Fruit fly (Drosophila melanogaster): Measurements from ENCODE around the gene CG13766.

The CG13766 gene

DNA sequence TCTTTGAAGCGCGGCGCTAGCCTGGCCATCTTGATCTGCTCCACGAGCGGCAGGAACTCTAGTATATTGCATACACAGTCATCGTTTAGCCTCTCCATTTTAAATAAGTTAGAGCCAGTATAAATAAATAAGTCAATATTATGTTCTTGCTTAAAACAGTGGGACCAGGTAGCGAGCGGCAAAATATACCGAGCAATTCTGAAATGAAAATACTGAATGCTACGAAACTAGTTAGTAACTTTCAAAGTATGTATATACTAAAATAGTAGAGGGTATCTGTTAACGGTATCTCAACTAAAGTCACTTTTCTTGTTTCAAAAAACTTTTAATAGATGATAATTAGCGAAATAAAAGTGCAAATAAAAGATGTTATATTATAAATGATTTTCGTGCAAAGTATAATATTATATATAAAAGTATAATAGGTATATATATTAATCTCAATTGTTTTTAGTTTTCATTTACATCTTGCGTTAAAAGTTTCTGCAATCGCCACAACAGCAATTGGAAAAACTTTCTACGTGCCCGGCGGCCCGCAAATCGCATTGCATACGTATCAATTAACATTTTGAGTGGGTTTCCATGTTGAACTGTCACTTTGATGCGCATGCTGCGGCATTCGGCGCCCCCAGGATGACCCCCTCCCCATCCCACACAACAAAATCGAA, at the start of gene CG13766:
CG13766 (minus strand) TSS at position 162 of the 668 bp plus-strand sequence.
- TF ChIP-seq Sin3A (optimal IDR thresholded peaks at IDR 0.05) (no peak), ttk (optimal IDR thresholded peaks at IDR 0.05) (no peak), psq (optimal IDR thresholded peaks at IDR 0.05) (no peak), insv (optimal IDR thresholded peaks at IDR 0.05) (no peak), h (optimal IDR thresholded peaks at IDR 0.05) (no peak), Myc (optimal IDR thresholded peaks at IDR 0.05) (no peak)

dm6 chr2L:6614229-6614935, 48.4 kb upstream of the CG13766 start:
- TF ChIP-seq insv (optimal IDR thresholded peaks at IDR 0.05) (no peak), Myc (optimal IDR thresholded peaks at IDR 0.05) (no peak), Sin3A (optimal IDR thresholded peaks at IDR 0.05) (no peak), ttk (optimal IDR thresholded peaks at IDR 0.05) (no peak)

- TF ChIP-seq ttk (optimal IDR thresholded peaks at IDR 0.05): no peak
- TF ChIP-seq Myc (optimal IDR thresholded peaks at IDR 0.05): no peak
- TF ChIP-seq psq (optimal IDR thresholded peaks at IDR 0.05): no peak
- no peak for TF ChIP-seq h (optimal IDR thresholded peaks at IDR 0.05)
- no peak for TF ChIP-seq insv (optimal IDR thresholded peaks at IDR 0.05)
- TF ChIP-seq Sin3A (optimal IDR thresholded peaks at IDR 0.05): no peak
These were observed 47.2 kb upstream of the CG13766 start for dm6 chr2L:6613156-6613555.

dm6 chr2L:6612477-6613004, 46.6 kb upstream of the CG13766 start:
- TF ChIP-seq psq (optimal IDR thresholded peaks at IDR 0.05) (no peak), Sin3A (optimal IDR thresholded peaks at IDR 0.05) (no peak), insv (optimal IDR thresholded peaks at IDR 0.05) (no peak), ttk (optimal IDR thresholded peaks at IDR 0.05) (no peak), Myc (optimal IDR thresholded peaks at IDR 0.05) (no peak), h (optimal IDR thresholded peaks at IDR 0.05) (no peak)

DNA sequence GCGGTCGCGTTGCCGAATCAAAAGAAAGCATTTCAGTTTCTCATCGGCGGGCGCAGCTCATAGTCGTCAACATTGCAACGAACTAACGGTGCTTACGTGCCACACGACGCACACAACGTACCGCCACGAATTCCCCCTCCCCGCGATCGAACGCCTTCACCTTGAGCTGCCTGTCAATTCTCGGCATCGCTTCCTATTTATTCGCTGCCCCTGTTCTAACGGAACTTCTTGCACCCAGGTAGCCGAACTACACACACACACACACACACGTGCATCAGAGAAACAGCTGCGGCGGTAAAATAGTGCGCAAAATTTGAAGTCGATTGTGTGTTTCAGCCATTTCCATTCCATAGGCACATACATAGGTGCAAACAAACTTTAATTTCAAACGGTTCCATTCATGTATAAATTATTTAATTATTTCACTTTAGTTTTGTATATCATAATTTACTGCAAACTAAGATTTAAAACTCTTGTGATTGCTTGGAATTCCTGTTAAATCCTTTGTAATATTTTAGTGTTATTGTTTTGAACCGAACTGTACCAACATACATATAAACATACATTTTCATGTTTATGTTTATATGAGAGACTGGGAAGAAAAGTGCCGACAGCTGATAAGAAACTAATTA, 45.5 kb upstream of the CG13766 start:
- TF ChIP-seq psq (optimal IDR thresholded peaks at IDR 0.05) (no peak), ttk (optimal IDR thresholded peaks at IDR 0.05) (no peak), Sin3A (optimal IDR thresholded peaks at IDR 0.05) (no peak), Myc (optimal IDR thresholded peaks at IDR 0.05) (no peak), h (optimal IDR thresholded peaks at IDR 0.05) (no peak), insv (optimal IDR thresholded peaks at IDR 0.05) (no peak)

dm6 chr2L:6610683-6611373, 44.8 kb upstream of the CG13766 start, which contains the start of gene CG11050:
Gene CG11050, plus strand, starts transcription at chr2L:6611011.
- TF ChIP-seq h (optimal IDR thresholded peaks at IDR 0.05) (no peak), insv (optimal IDR thresholded peaks at IDR 0.05) (no peak), psq (optimal IDR thresholded peaks at IDR 0.05) (no peak), ttk (optimal IDR thresholded peaks at IDR 0.05) (no peak), Sin3A (optimal IDR thresholded peaks at IDR 0.05) (no peak), Myc (optimal IDR thresholded peaks at IDR 0.05) (no peak)

DNA sequence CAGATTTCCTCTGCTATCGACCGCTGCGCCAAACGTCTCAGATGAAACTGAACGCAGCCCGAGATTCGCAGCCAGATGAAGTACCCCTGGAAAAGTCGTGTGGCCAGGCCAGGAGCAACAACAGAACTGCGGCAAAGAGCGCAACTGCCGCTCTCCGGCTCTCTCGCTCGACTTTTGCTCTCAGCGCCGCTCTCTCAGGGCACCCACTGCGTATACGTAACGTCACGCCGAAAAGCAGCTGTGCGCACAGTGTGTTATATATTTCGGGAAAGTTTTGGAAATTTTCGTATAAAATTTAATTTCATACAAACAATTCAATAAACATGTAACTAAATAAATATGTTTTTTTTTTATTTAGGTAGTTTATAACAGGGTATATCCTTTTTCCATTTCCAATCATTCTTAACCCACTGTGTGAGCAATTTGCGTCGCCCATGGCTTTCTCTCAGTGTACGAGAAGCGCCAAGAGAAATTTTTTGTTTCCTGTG, 35.1 kb upstream of the CG13766 start, which contains the start of gene Dpp10:
Dpp10 (minus strand) TSS at position 51 of the 488 bp plus-strand sequence.
- TF ChIP-seq Myc (optimal IDR thresholded peaks at IDR 0.05): no peak
- no peak for TF ChIP-seq ttk (optimal IDR thresholded peaks at IDR 0.05)
- TF ChIP-seq h (optimal IDR thresholded peaks at IDR 0.05): no peak
- no peak for TF ChIP-seq insv (optimal IDR thresholded peaks at IDR 0.05)
- no peak for TF ChIP-seq psq (optimal IDR thresholded peaks at IDR 0.05)

DNA sequence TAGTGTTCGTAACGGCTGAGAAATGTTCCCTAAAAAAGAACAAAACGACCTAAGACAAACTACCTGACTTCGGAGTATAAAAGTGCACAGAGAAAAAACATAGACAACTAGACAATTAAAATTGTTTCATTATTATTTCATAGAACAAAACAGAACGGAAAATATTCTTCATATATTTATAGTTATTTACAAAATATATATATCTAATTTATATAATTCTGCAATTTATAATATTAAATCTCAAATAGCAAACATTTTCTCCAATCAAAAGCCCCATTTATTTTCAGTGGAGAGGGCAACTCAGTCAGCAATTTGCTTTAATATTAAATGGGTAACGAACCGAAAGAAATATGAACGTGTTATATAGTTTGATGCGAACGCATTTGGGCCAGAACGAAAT, 29.0 kb upstream of the CG13766 start:
- TF ChIP-seq Sin3A (optimal IDR thresholded peaks at IDR 0.05): no peak
- TF ChIP-seq h (optimal IDR thresholded peaks at IDR 0.05): no peak
- no peak for TF ChIP-seq ttk (optimal IDR thresholded peaks at IDR 0.05)
- TF ChIP-seq Myc (optimal IDR thresholded peaks at IDR 0.05): no peak
- TF ChIP-seq insv (optimal IDR thresholded peaks at IDR 0.05): no peak
- no peak for TF ChIP-seq psq (optimal IDR thresholded peaks at IDR 0.05)

DNA sequence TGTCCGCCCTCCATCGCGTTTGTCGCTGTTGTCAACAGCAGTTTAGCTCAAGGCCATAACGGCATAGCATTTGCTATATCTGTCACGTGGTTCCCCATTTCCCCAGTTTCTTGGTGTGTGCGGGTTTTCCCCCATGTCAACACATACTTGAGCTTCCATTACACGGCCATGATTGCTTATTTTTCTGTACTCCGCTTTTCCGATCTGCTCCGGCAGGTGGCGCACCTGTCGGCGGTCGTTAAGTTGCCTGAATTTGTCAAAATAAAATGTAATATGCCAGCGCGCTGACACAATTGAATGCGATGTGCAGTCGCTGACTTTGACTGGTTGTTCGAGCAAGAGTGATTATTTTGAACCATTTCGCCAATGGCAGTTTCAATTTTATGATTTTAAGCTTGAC, 18.4 kb upstream of the CG13766 start:
- TF ChIP-seq Sin3A (optimal IDR thresholded peaks at IDR 0.05): no peak
- TF ChIP-seq psq (optimal IDR thresholded peaks at IDR 0.05): no peak
- TF ChIP-seq Myc (optimal IDR thresholded peaks at IDR 0.05): no peak
- no peak for TF ChIP-seq h (optimal IDR thresholded peaks at IDR 0.05)
- no peak for TF ChIP-seq insv (optimal IDR thresholded peaks at IDR 0.05)
- TF ChIP-seq ttk (optimal IDR thresholded peaks at IDR 0.05): no peak

- TF ChIP-seq Sin3A (optimal IDR thresholded peaks at IDR 0.05) (no peak), ttk (optimal IDR thresholded peaks at IDR 0.05) (no peak), psq (optimal IDR thresholded peaks at IDR 0.05) (no peak), insv (optimal IDR thresholded peaks at IDR 0.05) (no peak), h (optimal IDR thresholded peaks at IDR 0.05) (no peak), Myc (optimal IDR thresholded peaks at IDR 0.05) (no peak)
These were observed 13.1 kb upstream of the CG13766 start for dm6 chr2L:6579045-6579444.

- TF ChIP-seq Sin3A (optimal IDR thresholded peaks at IDR 0.05) (no peak), h (optimal IDR thresholded peaks at IDR 0.05) (no peak), Myc (optimal IDR thresholded peaks at IDR 0.05) (no peak), ttk (optimal IDR thresholded peaks at IDR 0.05) (no peak), insv (optimal IDR thresholded peaks at IDR 0.05) (no peak), psq (optimal IDR thresholded peaks at IDR 0.05) (no peak)
These were observed 1.0 kb downstream of the CG13766 start for dm6 chr2L:6564955-6565354.

All from Kc167 (cell line).